Worm (Caenorhabditis elegans) whole organism, L3 larva: ENCODE measurements around the gene mut-14.

Source experiments
- elt-2 ChIP-seq: sonication (generic microtip); optimal IDR thresholded peaks from 2 replicates; lab custom pipeline; 2016; ENCODE audit warnings: missing genetic modification reagents, mild to moderate bottlenecking, missing genetic modification characterization, missing compliant biosample characterization
- jun-1 ChIP-seq: fragments of 150-350 bp; optimal IDR thresholded peaks from 2 replicates; lab custom pipeline; 2014; ENCODE audit warnings: missing biosample characterization, missing genetic modification reagents, missing genetic modification characterization
- unc-39 ChIP-seq: sonication (generic microtip); optimal IDR thresholded peaks from 4 replicates; lab custom pipeline; 2017; ENCODE audit warnings: missing biosample characterization, missing genetic modification characterization

DNA sequence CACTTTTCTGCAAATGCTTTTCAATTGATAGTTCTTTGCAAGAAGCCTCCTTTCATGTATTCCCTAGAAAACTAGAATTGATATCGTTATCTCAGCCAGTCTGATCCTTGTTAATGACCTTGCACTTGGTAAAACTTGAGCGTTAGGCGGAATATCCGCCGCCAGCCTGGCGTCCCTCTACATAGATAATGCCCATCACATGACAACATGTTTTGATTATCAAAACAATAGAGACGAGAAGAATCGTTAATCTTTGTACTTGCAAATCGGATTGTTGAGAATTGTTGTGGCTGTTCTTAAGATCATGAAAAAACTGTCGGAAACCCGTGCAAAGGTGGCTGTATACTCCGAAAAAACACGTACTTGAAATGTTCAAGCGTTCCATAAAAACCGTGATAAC, 33.1 kb upstream of the mut-14 start:
- TF ChIP-seq elt-2 (tag; lab: Kevin White, UChicago) (no peak), jun-1 (tag; lab: Kevin White, UChicago) (no peak), unc-39 (tag; lab: Kevin White, UChicago) (no peak)
